Worm (Caenorhabditis elegans) whole organism, dauer: ENCODE data around the gene col-163.
"Not testable (repeated sequence)": the region's sequence is repeated elsewhere in the genome, so short reads cannot be mapped to it uniquely, and the experiment has no call there.

Experiments used
- unc-62 ChIP-seq: sonication (generic microtip); optimal IDR thresholded peaks from 2 replicates; lab custom pipeline; 2017; ENCODE audit warnings: missing biosample characterization, missing genetic modification reagents, missing genetic modification characterization

Gene col-163

DNA sequence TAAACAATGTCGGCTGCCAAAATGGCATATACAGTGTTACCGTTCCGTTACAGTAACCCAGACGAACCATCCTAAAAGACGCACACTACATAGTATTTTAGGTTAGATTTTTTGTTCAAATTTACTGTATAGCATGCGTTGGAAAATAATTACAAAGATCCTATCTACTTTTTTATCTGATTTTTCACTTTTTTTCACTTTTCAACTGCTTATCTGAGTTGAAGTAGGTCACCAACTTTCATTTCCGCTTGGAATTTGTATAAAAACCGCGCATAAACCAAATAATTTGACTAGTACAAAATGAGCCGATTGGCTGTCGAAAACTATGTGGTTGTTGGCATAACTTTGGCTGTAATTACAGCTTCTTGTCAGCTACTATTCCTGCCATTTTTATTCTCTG is at the start of gene col-163:
TSS of gene col-163 (plus strand) at position 301 of the 400 bp plus-strand sequence.
- TF ChIP-seq unc-62 (GFP tag; lab: Kevin White, UChicago) = no peak

DNA sequence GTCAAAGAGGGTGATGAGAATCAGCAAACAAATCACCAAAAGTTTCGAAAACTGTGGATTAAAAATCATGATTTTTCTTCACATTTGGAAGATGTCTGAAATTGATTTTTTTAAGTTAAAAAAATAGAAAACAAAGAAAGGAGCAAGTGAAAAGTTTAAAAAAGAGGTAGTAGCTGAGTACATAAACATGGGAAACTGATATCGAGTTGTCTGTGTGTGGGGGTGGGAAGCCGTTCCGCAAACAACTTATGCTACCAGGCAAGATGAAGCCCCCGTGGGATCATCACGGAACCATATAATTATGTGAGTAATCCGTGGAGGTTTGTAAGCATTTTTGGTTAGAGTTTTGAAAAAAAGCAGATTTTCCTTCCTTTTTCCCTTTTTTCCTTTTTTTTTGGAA is 48.8 kb upstream of the col-163 start, which contains the start of gene Y38H6C.20:
TSS of gene Y38H6C.20 (minus strand) at position 101 of the 400 bp plus-strand sequence.
- no peak for TF ChIP-seq unc-62 (GFP tag; lab: Kevin White, UChicago)

DNA sequence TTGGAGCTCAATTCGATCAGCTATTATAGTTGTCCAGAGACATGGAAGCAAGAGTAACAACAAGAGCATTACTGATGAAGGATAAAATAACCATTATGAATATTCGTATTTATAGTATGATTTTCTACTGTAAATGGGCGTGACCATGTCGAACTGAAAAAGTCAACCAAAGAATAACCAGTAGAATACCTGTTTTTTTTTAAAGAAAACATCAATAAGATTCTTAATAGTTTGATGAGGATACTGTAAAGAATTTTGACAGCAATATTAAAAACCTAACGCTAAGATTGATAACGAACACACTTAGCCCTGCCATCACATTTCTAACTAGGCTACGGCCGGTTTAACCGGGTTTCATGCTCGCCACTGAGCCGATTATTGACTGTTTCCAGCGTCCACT is 46.9 kb upstream of the col-163 start, which contains the start of gene vmo-1:
TSS of gene vmo-1 (minus strand) at position 101 of the 400 bp plus-strand sequence.
- TF ChIP-seq unc-62 (GFP tag; lab: Kevin White, UChicago) = no peak

DNA sequence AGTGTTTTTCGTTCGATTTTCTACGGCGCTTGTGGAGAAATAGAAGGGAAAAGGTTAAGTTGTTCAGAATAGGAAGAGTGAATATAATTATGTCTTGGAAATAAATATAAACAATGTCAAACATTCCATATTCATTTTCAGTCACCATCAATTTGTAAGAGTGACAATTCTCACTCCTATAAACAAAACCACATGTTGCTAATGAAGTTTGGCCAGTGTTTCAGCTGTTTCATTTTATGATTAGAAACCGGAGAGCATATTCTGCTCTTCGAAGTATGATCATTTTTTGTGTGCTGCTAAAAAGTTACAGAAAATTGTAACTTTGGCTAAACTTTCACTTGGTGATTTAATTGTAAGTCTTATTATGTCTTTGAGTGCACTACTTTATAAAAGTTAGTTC is 44.8 kb upstream of the col-163 start, which contains the start of gene Y38H6C.21:
TSS of gene Y38H6C.21 (minus strand) at position 148 of the 400 bp plus-strand sequence.
- no peak for TF ChIP-seq unc-62 (GFP tag; lab: Kevin White, UChicago)

DNA sequence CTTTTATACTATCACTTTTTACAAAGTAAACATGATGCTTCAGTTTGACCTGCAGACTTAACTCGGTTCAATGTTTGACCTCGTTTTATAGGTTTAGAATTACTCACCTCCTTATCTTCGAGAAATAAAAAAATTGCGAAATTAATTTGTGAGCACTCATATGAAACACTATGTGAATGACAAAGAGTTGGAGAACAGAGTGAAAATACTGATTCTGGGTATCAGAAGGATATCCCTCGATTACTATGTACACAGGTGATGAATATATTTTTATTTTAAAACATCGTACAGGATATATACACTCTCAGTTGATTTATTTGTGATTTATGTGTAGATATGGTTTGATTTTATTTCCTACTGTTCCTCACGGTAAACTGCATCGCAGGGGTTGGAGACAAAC is 43.6 kb upstream of the col-163 start, which contains the start of gene Y38H6C.23:
TSS of gene Y38H6C.23 (minus strand) at position 101 of the 400 bp plus-strand sequence.
- TF ChIP-seq unc-62 (GFP tag; lab: Kevin White, UChicago) = no peak

DNA sequence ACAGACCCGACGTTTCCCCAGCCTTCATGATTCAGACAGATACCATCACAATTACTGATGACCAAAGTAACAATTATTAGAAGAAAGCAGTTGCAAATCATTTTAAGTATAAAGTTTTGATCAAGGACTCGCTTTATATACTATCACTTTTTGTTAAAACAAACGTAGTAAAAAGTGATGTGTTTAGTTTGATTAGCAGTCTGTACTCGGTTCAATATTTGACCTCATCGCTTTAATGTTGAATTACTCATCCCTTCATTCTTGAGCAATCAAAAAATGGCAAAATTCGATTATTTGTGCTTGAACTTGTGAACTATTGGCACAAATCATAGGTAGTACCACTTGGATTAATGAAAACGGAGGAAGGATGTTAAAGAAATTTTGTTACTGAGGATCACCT is 41.6 kb upstream of the col-163 start, which contains the start of gene abf-4:
TSS of gene abf-4 (minus strand) at position 101 of the 400 bp plus-strand sequence.
- TF ChIP-seq unc-62 (GFP tag; lab: Kevin White, UChicago) = no peak

DNA sequence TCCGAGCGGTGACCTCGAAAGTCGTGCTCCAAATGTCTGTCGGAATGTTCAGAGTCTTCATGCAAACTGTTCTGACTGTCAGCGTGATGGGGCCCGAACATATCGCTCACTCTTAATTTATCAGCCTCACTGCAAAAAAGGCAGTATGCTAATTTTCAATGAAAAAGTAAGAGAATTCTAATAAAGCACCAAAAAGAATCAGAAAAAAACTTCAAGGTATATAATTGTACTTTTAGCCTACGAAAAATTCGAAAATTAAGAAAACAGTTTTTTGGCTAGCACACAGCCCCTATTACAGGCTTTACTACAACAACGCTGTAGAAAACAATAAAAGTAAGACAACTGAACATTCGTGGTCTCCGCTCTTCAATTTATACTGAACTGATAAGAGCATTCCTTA is 38.1 kb upstream of the col-163 start, which contains the start of gene F26F2.1:
TSS of gene F26F2.1 (minus strand) at position 101 of the 400 bp plus-strand sequence.
- no peak for TF ChIP-seq unc-62 (GFP tag; lab: Kevin White, UChicago)

DNA sequence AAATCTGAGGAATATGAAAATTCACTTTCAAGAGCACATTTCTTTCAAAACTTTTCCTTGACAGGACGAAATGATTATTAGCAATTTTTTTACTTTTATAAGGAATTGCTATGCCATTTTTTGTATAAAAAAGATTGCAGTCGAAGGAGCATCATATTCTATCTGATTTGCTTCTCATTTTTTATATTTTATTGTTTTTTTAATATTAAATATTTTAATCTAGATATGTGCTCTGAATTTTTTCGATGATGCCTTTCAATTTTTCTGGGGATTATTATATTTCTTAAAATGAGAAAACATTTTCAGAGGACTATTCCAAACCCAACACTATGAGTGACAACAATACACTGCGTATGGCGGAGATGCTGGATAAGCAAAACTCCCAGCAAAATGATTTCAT is 35.8 kb upstream of the col-163 start, which contains the start of gene F26F2.13:
TSS of gene F26F2.13 (plus strand) at position 301 of the 400 bp plus-strand sequence.
- not testable (repeated sequence) for TF ChIP-seq unc-62 (GFP tag; lab: Kevin White, UChicago)

DNA sequence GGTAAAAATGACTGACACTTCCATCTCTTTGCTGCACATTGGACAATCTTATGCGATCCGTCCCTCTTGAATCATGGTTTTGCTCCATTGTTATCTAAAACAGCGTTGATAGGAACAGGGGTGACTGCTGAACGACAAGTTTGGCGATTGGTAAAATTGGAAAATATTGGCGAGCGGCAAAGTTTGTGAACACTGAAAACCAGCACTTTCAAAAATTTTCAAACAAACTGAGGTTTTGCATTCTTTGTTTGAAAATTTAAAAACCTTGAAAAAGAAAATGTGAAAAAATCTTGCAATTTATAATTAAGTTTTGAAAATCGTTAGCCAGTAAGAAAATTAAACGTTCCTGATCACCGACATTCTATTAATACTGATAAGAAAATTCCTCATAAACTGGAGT is 33.4 kb upstream of the col-163 start, which contains the start of gene F26F2.3:
TSS of gene F26F2.3 (minus strand) at position 101 of the 400 bp plus-strand sequence.
- no peak for TF ChIP-seq unc-62 (GFP tag; lab: Kevin White, UChicago)

DNA sequence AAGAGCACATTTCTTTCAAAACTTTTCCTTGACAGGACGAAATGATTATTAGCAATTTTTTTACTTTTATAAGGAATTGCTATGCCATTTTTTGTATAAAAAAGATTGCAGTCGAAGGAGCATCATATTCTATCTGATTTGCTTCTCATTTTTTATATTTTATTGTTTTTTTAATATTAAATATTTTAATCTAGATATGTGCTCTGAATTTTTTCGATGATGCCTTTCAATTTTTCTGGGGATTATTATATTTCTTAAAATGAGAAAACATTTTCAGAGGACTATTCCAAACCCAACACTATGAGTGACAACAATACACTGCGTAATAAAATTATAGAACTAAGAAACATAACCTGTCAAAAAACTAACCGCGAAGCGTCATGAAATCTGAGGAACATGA is 30.9 kb upstream of the col-163 start, which contains the start of gene F26F2.4:
TSS of gene F26F2.4 (plus strand) at position 301 of the 400 bp plus-strand sequence.
- TF ChIP-seq unc-62 (GFP tag; lab: Kevin White, UChicago) = not testable (repeated sequence)

DNA sequence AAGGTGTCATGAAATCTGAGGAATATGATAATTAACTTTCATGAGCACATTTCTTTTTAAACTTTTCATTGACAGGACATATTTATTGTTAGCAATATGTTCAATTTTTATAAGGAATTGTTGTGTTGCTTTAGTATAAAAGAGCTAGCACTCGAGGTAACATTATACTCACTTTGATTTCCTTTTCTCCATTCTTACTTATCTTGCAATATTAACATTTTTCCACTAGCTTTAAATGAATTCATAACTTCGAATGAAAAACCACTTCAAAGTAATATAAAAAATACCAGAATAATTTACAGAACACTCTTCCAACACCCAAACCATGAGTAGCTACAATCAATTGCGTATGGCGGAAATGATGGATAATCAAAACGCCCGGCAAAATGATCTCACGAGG is 26.5 kb upstream of the col-163 start, which contains the start of gene F26F2.5:
TSS of gene F26F2.5 (plus strand) at position 301 of the 400 bp plus-strand sequence.
- no peak for TF ChIP-seq unc-62 (GFP tag; lab: Kevin White, UChicago)

DNA sequence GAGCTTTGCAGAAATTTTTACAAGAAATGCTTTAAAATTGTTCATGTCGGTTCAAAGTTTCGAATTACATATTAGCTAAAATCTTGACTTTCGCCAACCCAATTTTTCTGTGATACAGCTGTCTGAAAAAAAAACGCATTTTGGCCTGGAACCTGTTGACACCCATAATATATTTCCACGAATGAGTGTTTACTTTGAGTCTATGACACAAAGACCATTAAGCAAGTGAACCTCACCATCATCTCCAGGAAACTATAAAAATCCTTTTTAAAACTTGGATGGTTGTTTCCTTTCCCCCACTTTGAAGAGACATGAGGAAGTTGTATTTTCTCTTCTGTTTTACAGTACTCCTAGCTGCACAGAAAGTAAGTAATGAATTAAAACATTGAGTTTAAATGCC is 25.6 kb upstream of the col-163 start, which contains the start of gene clec-263:
TSS of gene clec-263 (plus strand) at position 301 of the 400 bp plus-strand sequence.
- no peak for TF ChIP-seq unc-62 (GFP tag; lab: Kevin White, UChicago)

DNA sequence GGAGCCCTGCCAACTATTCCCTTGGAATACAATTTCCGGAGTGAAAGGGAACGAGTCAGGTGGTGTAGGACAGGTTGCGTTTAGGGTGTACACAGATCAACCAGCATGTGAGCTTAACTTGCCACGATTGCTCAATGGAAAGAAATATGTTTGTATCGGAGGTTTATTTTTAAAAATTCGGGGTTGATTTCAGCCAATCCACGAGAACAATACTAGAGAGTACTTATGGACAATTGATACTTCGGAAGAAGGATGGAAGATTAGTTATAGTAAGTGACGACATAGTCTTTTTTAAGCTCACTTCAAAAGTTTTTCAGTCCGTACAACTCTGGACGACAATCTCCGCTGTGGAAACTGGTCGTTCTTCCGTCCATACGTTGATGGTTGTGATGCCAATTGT is 25.0 kb upstream of the col-163 start:
- TF ChIP-seq unc-62 (GFP tag; lab: Kevin White, UChicago) = no peak

DNA sequence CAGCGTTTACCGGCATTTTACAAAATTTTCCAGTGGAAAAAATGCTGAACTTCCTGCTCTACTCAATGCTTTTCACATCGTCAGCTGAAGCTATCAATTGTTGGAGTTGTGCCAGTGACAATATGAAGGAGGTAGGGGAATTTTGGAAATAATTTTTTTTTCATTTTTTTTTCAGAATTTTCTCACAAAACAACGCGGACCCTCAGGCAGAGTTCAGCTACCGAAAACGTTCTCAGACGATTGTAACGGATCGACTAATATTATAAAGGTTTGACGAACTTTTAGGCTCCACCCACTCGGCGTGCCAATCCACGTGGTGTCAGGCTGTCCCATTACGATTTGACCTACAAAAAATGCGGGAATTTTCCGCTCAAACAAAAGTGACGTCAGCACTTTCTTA is 20.4 kb upstream of the col-163 start, which contains the start of gene F26F2.8:
TSS of gene F26F2.8 (plus strand) at position 13 of the 400 bp plus-strand sequence.
- TF ChIP-seq unc-62 (GFP tag; lab: Kevin White, UChicago) = no peak

DNA sequence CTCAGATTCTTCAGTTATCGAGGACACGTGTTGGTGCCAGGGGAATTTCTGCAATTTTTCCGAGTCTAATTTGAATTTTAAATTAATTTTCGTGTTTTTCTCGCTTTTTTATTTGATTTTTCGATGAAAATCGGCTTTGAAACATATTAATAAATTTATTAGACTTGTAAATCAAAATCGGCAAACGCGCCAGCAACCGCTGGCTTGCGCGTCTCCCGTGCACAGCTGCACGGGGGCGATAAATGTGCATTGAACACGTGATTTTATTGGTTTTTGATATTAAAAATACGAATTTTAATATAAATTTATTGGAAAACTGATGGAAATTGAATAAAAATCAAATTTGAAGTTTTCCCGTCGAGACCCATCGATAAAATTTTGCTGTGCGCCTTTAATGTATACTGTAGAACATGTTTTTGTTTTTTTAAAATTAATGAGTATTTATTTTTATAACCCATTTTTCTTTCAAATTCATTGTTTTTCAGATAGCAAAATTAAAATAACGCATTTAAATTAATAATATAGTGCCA is 19.3 kb upstream of the col-163 start, which contains the start of gene F26F2.7:
TSS of gene F26F2.7 (plus strand) at position 480 of the 530 bp plus-strand sequence.
- TF ChIP-seq unc-62 (GFP tag; lab: Kevin White, UChicago) = no peak

DNA sequence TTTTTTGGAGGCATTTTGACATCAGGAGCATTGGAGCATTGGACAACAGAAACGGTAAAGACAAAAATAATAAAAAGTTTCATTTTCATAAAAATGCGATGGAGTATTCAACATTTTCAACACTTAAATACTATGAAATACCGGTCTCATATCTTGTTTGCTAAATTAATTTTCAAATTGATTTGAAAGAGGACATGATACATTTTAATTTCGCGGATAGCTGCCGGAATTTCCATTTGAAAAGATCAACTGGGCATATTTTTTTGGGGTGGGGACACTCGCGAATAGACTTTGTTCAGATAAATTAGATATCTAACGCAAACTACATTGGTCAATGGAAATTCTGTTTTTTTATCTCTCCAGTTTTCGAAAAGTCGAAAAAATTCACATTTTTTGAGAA is 5.1 kb upstream of the col-163 start, which contains the start of gene F26F2.10:
TSS of gene F26F2.10 (minus strand) at position 101 of the 400 bp plus-strand sequence.
- no peak for TF ChIP-seq unc-62 (GFP tag; lab: Kevin White, UChicago)
